6 fruit fly cellular contexts compared by ENCODE assay signal in genomic region chr3L:6979387-6980249, dm6.
TF ChIP-seq lines count a peak whose summit lies in the region.

Gene Galphai, minus strand, starts transcription at chr3L:6980044.

- TF ChIP-seq CTCF in S2 (optimal IDR thresholded peaks at IDR 0.05; lab: Kevin White, UChicago) = peak; percentile 76
- peak; percentile 65 for TF ChIP-seq CTCF in whole organism, embryonic (GFP tag; optimal IDR thresholded peaks at IDR 0.05; lab: Kevin White, UChicago)

TF ChIP-seq in whole organism, adult, 20 proteins besides CTCF, POLR2A, EP300 and RAD21:
- TF ChIP-seq cnc (optimal IDR thresholded peaks at IDR 0.05; lab: Kevin White, UChicago) (no peak), bab1 (GFP tag; optimal IDR thresholded peaks at IDR 0.05; lab: Kevin White, UChicago) (peak; percentile 84), kay (GFP tag; lab: Kevin White, UChicago; ENCODE audit: borderline replicate concordance) (peak; percentile 99), tj (GFP tag; optimal IDR thresholded peaks at IDR 0.05; lab: Kevin White, UChicago) (peak; percentile 60), Crg-1 (GFP tag; optimal IDR thresholded peaks at IDR 0.05; lab: Kevin White, UChicago) (peak; percentile 47), CG5204 (GFP tag; optimal IDR thresholded peaks at IDR 0.05; lab: Kevin White, UChicago) (no peak), CG11617 (GFP tag; optimal IDR thresholded peaks at IDR 0.05; lab: Kevin White, UChicago) (no peak), CG1620 (GFP tag; optimal IDR thresholded peaks at IDR 0.05; lab: Kevin White, UChicago) (peak; percentile 65), Clk (GFP tag; optimal IDR thresholded peaks at IDR 0.05; lab: Kevin White, UChicago) (no peak), cic (GFP tag; optimal IDR thresholded peaks at IDR 0.05; lab: Kevin White, UChicago) (peak; percentile 34), Mnt (GFP tag; optimal IDR thresholded peaks at IDR 0.05; lab: Kevin White, UChicago) (peak; percentile 48), CG7101 (tag; optimal IDR thresholded peaks at IDR 0.05; lab: Kevin White, UChicago) (peak; percentile 60), ovo (GFP tag; optimal IDR thresholded peaks at IDR 0.05; lab: Kevin White, UChicago) (peak; percentile 38), CG14711 (tag; optimal IDR thresholded peaks at IDR 0.05; lab: Kevin White, UChicago) (peak; percentile 4), pad (GFP tag; optimal IDR thresholded peaks at IDR 0.05; lab: Kevin White, UChicago) (peak; percentile 93)

TF ChIP-seq in whole organism, embryonic, 481 proteins besides CTCF, POLR2A, EP300 and RAD21 (continues in another document):
- TF ChIP-seq Bdp1 (GFP tag; optimal IDR thresholded peaks at IDR 0.05; lab: Kevin White, UChicago) (peak; percentile 62), gem (tag; optimal IDR thresholded peaks at IDR 0.05; lab: Kevin White, UChicago) (no peak), CG1792 (GFP tag; optimal IDR thresholded peaks at IDR 0.05; lab: Kevin White, UChicago) (peak; percentile 28), tgo (GFP tag; IDR thresholded peaks at IDR 0.05; lab: Robert Waterston, UW) (no peak), CG7271 (tag; optimal IDR thresholded peaks at IDR 0.05; lab: Kevin White, UChicago) (peak; percentile 13), CG15601 (tag; optimal IDR thresholded peaks at IDR 0.05; lab: Kevin White, UChicago) (peak; percentile 62), CG1602 (GFP tag; optimal IDR thresholded peaks at IDR 0.05; lab: Kevin White, UChicago) (peak; percentile 6), HmgD (GFP tag; optimal IDR thresholded peaks at IDR 0.05; lab: Kevin White, UChicago) (peak; percentile 92), run (tag; optimal IDR thresholded peaks at IDR 0.05; lab: Kevin White, UChicago) (peak; percentile 51), kay (GFP tag; optimal IDR thresholded peaks at IDR 0.05; lab: Kevin White, UChicago) (peak; percentile 100), CG8765 (GFP tag; IDR thresholded peaks at IDR 0.05; lab: Robert Waterston, UW) (0 out of 2 replicates have a peak, but pooled peaks have one; percentile 38), rib (GFP tag; IDR thresholded peaks at IDR 0.05; lab: Robert Waterston, UW) (peak; percentile 49), CG32532 (GFP tag; IDR thresholded peaks at IDR 0.05; lab: Robert Waterston, UW) (peak; percentile 24; the same call in 1 of the 2 replicates), CG12299 (tag; optimal IDR thresholded peaks at IDR 0.05; lab: Kevin White, UChicago) (peak; percentile 47), CG32767 (GFP tag; IDR thresholded peaks at IDR 0.05; lab: Robert Waterston, UW) (no peak), CG6254 (GFP tag; optimal IDR thresholded peaks at IDR 0.05; lab: Kevin White, UChicago) (no peak), zfh1 (GFP tag; IDR thresholded peaks at IDR 0.05; lab: Robert Waterston, UW) (no peak), otp (GFP tag; IDR thresholded peaks at IDR 0.05; lab: Robert Waterston, UW) (peak; percentile 11; the same call in 1 of the 3 replicates), CG33557 (GFP tag; optimal IDR thresholded peaks at IDR 0.05; lab: Kevin White, UChicago) (peak; percentile 4)

TF ChIP-seq in whole organism, prepupa, 60 proteins besides CTCF, POLR2A, EP300 and RAD21 (continues in another document):
- TF ChIP-seq Eip75B (GFP tag; optimal IDR thresholded peaks at IDR 0.05; lab: Kevin White, UChicago) (peak; percentile 37), CG6808 (GFP tag; optimal IDR thresholded peaks at IDR 0.05; lab: Kevin White, UChicago) (no peak), CG6792 (GFP tag; optimal IDR thresholded peaks at IDR 0.05; lab: Kevin White, UChicago) (no peak), ss (GFP tag; optimal IDR thresholded peaks at IDR 0.05; lab: Kevin White, UChicago) (peak; percentile 63 to 80), Lpt (GFP tag; optimal IDR thresholded peaks at IDR 0.05; lab: Kevin White, UChicago) (no peak), CG11902 (GFP tag; optimal IDR thresholded peaks at IDR 0.05; lab: Kevin White, UChicago) (no peak), Sox15 (GFP tag; optimal IDR thresholded peaks at IDR 0.05; lab: Kevin White, UChicago) (no peak), Eip78C (GFP tag; lab: Kevin White, UChicago) (peak; percentile 76), Ets96B (tag; optimal IDR thresholded peaks at IDR 0.05; lab: Kevin White, UChicago) (no peak), CG8119 (GFP tag; IDR thresholded peaks at IDR 0.05; lab: Robert Waterston, UW) (peak; percentile 23; the same call in 1 of the 3 replicates), esn (GFP tag; optimal IDR thresholded peaks at IDR 0.05; lab: Kevin White, UChicago) (peak; percentile 31), svp (GFP tag; lab: Kevin White, UChicago) (peak; percentile 90), vri (GFP tag; optimal IDR thresholded peaks at IDR 0.05; lab: Kevin White, UChicago) (peak; percentile 46), CG3032 (tag; optimal IDR thresholded peaks at IDR 0.05; lab: Kevin White, UChicago) (peak; percentile 27), dsx (GFP tag; optimal IDR thresholded peaks at IDR 0.05; lab: Kevin White, UChicago; ENCODE audit: poor library complexity, severe bottlenecking) (peak; percentile 59), CG1621 (tag; optimal IDR thresholded peaks at IDR 0.05; lab: Kevin White, UChicago) (peak; percentile 12), Blimp-1 (GFP tag; optimal IDR thresholded peaks at IDR 0.05; lab: Kevin White, UChicago) (no peak), CG10669 (GFP tag; optimal IDR thresholded peaks at IDR 0.05; lab: Kevin White, UChicago) (no peak), Sox14 (GFP tag; optimal IDR thresholded peaks at IDR 0.05; lab: Kevin White, UChicago) (peak; percentile 67), Met (GFP tag; optimal IDR thresholded peaks at IDR 0.05; lab: Kevin White, UChicago) (no peak)

TF ChIP-seq in whole organism, pupa, 21 proteins besides CTCF, POLR2A, EP300 and RAD21:
- TF ChIP-seq CG9948 (tag; optimal IDR thresholded peaks at IDR 0.05; lab: Kevin White, UChicago) = no peak
- peak; percentile 21 for TF ChIP-seq Pif1B (GFP tag; optimal IDR thresholded peaks at IDR 0.05; lab: Kevin White, UChicago)
- TF ChIP-seq CG17806 (tag; optimal IDR thresholded peaks at IDR 0.05; lab: Kevin White, UChicago) = no peak
- TF ChIP-seq CG12605 (GFP tag; IDR thresholded peaks at IDR 0.05; lab: Robert Waterston, UW) = no peak; the same call in 1 of the 2 replicates
- no peak for TF ChIP-seq Snoo (tag; optimal IDR thresholded peaks at IDR 0.05; lab: Kevin White, UChicago)
- TF ChIP-seq fd96Ca (GFP tag; IDR thresholded peaks at IDR 0.05; lab: Robert Waterston, UW) = peak; percentile 41; the same call in 1 of the 3 replicates
- no peak for TF ChIP-seq CG14655 (GFP tag; optimal IDR thresholded peaks at IDR 0.05; lab: Kevin White, UChicago)
- peak; percentile 67 for TF ChIP-seq EcR (GFP tag; optimal IDR thresholded peaks at IDR 0.05; lab: Kevin White, UChicago)
- TF ChIP-seq CG13204 (GFP tag; optimal IDR thresholded peaks at IDR 0.05; lab: Kevin White, UChicago) = peak; percentile 37
- 0 out of 2 replicates have a peak, but pooled peaks have one; percentile 17 for TF ChIP-seq rn (GFP tag; IDR thresholded peaks at IDR 0.05; lab: Robert Waterston, UW)
- TF ChIP-seq D1 (tag; optimal IDR thresholded peaks at IDR 0.05; lab: Kevin White, UChicago) = no peak
- TF ChIP-seq Ets98B (GFP tag; IDR thresholded peaks at IDR 0.05; lab: Robert Waterston, UW) = peak; percentile 25; the same call in 1 of the 2 replicates
- TF ChIP-seq CG15710 (tag; optimal IDR thresholded peaks at IDR 0.05; lab: Kevin White, UChicago) = no peak
- TF ChIP-seq CG34367 (tag; optimal IDR thresholded peaks at IDR 0.05; lab: Kevin White, UChicago) = no peak
- TF ChIP-seq CG8301 (tag; optimal IDR thresholded peaks at IDR 0.05; lab: Kevin White, UChicago) = no peak
- TF ChIP-seq gl (tag; optimal IDR thresholded peaks at IDR 0.05; lab: Kevin White, UChicago) = no peak
- TF ChIP-seq CG8159 (tag; optimal IDR thresholded peaks at IDR 0.05; lab: Kevin White, UChicago) = peak; percentile 38
- no peak; the same call in 2 of the 3 replicates for TF ChIP-seq CG4496 (GFP tag; IDR thresholded peaks at IDR 0.05; lab: Robert Waterston, UW)

TF ChIP-seq in whole organism, wandering third instar larva, 38 proteins besides CTCF, POLR2A, EP300 and RAD21 (continues in another document):
- no peak for TF ChIP-seq dmrt93B (GFP tag; optimal IDR thresholded peaks at IDR 0.05; lab: Kevin White, UChicago)
- peak; percentile 22 for TF ChIP-seq Hnf4 (GFP tag; optimal IDR thresholded peaks at IDR 0.05; lab: Kevin White, UChicago)
- peak; percentile 40 for TF ChIP-seq jim (GFP tag; optimal IDR thresholded peaks at IDR 0.05; lab: Kevin White, UChicago)
- TF ChIP-seq woc (GFP tag; optimal IDR thresholded peaks at IDR 0.05; lab: Kevin White, UChicago) = no peak
- TF ChIP-seq lola (GFP tag; optimal IDR thresholded peaks at IDR 0.05; lab: Kevin White, UChicago) = no peak
- peak; percentile 6 for TF ChIP-seq Myc (optimal IDR thresholded peaks at IDR 0.05; lab: Kevin White, UChicago)
- TF ChIP-seq OdsH (GFP tag; optimal IDR thresholded peaks at IDR 0.05; lab: Kevin White, UChicago) = no peak
- TF ChIP-seq Mio (GFP tag; optimal IDR thresholded peaks at IDR 0.05; lab: Kevin White, UChicago) = no peak
- TF ChIP-seq psq (GFP tag; optimal IDR thresholded peaks at IDR 0.05; lab: Kevin White, UChicago) = no peak
- TF ChIP-seq brk (GFP tag; optimal IDR thresholded peaks at IDR 0.05; lab: Kevin White, UChicago) = no peak
- TF ChIP-seq N (GFP tag; optimal IDR thresholded peaks at IDR 0.05; lab: Kevin White, UChicago) = no peak
- no peak for TF ChIP-seq Dfd (GFP tag; optimal IDR thresholded peaks at IDR 0.05; lab: Kevin White, UChicago)
- TF ChIP-seq tai (GFP tag; optimal IDR thresholded peaks at IDR 0.05; lab: Kevin White, UChicago) = no peak
- peak; percentile 18 for TF ChIP-seq fru (GFP tag; optimal IDR thresholded peaks at IDR 0.05; lab: Kevin White, UChicago)
- no peak for TF ChIP-seq Vsx2 (GFP tag; optimal IDR thresholded peaks at IDR 0.05; lab: Kevin White, UChicago; ENCODE audit: partially characterized antibody)
- no peak for TF ChIP-seq GATAd (GFP tag; optimal IDR thresholded peaks at IDR 0.05; lab: Kevin White, UChicago)
- no peak for TF ChIP-seq dsf (GFP tag; optimal IDR thresholded peaks at IDR 0.05; lab: Kevin White, UChicago; ENCODE audit: borderline replicate concordance)
- no peak for TF ChIP-seq CrebA (GFP tag; optimal IDR thresholded peaks at IDR 0.05; lab: Kevin White, UChicago; ENCODE audit: borderline replicate concordance)
- TF ChIP-seq sv (GFP tag; optimal IDR thresholded peaks at IDR 0.05; lab: Kevin White, UChicago) = no peak
- TF ChIP-seq Sp1 (GFP tag; optimal IDR thresholded peaks at IDR 0.05; lab: Kevin White, UChicago) = peak; percentile 44
- no peak for TF ChIP-seq br (GFP tag; optimal IDR thresholded peaks at IDR 0.05; lab: Kevin White, UChicago)
- peak; percentile 26 for TF ChIP-seq Jra (GFP tag; optimal IDR thresholded peaks at IDR 0.05; lab: Kevin White, UChicago)
- peak; percentile 21 for TF ChIP-seq HLH106 (tag; optimal IDR thresholded peaks at IDR 0.05; lab: Kevin White, UChicago)
- TF ChIP-seq Dif (GFP tag; optimal IDR thresholded peaks at IDR 0.05; lab: Kevin White, UChicago; ENCODE audit: partially characterized antibody) = no peak
- TF ChIP-seq CG9705 (GFP tag; optimal IDR thresholded peaks at IDR 0.05; lab: Kevin White, UChicago) = no peak
- peak; percentile 11 for TF ChIP-seq h (GFP tag; optimal IDR thresholded peaks at IDR 0.05; lab: Kevin White, UChicago)
- peak in 1 of 2 experiments; percentile 17 for TF ChIP-seq dl (GFP tag; optimal IDR thresholded peaks at IDR 0.05; lab: Kevin White, UChicago; ENCODE audit: insufficient read depth in 1 of 2, partially characterized antibody in 2 of 2)
